Fruit fly (Drosophila melanogaster) whole organism, prepupa: ENCODE measurements around the gene RanGAP.

Source experiments
- Blimp-1 ChIP-seq: fragments of 200-800 bp; sonication (Bioruptor generic); optimal IDR thresholded peaks from 3 replicates; lab custom pipeline; 2017; ENCODE audit warnings: missing biosample characterization, missing genetic modification characterization, mild to moderate bottlenecking, moderate library complexity, missing genetic modification reagents
- CG10669 ChIP-seq: fragments of 200-800 bp; sonication (Bioruptor generic); optimal IDR thresholded peaks from 3 replicates; lab custom pipeline; 2018; ENCODE audit warnings: missing biosample characterization, mild to moderate bottlenecking, missing genetic modification characterization, moderate library complexity
- CG11902 ChIP-seq: fragments of 200-800 bp; sonication (Bioruptor generic); optimal IDR thresholded peaks from 3 replicates; lab custom pipeline; 2016; ENCODE audit warnings: missing biosample characterization, missing genetic modification characterization
- CG15336 ChIP-seq: fragments of 200-800 bp; sonication (Bioruptor generic); IDR thresholded peaks from 2 replicates; pipeline ENCODE4 v1.3.6; 2022; ENCODE audit warnings: missing biosample characterization, missing genetic modification characterization
- CG1621 ChIP-seq: fragments of 200-800 bp; sonication (Bioruptor generic); optimal IDR thresholded peaks from 3 replicates; lab custom pipeline; 2018; ENCODE audit warnings: missing biosample characterization, mild to moderate bottlenecking, missing genetic modification characterization
- CG3032 ChIP-seq: fragments of 200-800 bp; optimal IDR thresholded peaks from 2 replicates; lab custom pipeline; 2019; ENCODE audit warnings: missing biosample characterization, mild to moderate bottlenecking, missing genetic modification characterization, moderate library complexity
- CG31627 ChIP-seq: fragments of 200-800 bp; sonication (Bioruptor generic); optimal IDR thresholded peaks from 3 replicates; lab custom pipeline; 2016; ENCODE audit warnings: missing biosample characterization, missing genetic modification characterization
- CG32006 ChIP-seq: fragments of 200-800 bp; sonication (Bioruptor generic); optimal IDR thresholded peaks from 3 replicates; lab custom pipeline; 2017; ENCODE audit warnings: missing biosample characterization, mild to moderate bottlenecking, missing genetic modification characterization
- CG34406 ChIP-seq: fragments of 200-800 bp; sonication (Bioruptor generic); optimal IDR thresholded peaks from 3 replicates; lab custom pipeline; 2016; ENCODE audit warnings: missing biosample characterization, missing genetic modification characterization
- CG6163 ChIP-seq: fragments of 200-800 bp; sonication (Bioruptor generic); IDR thresholded peaks from 3 replicates; pipeline ENCODE4 v1.3.6; 2022; ENCODE audit warnings: missing biosample characterization, missing genetic modification characterization
- CG6276 ChIP-seq: fragments of 200-800 bp; sonication (Bioruptor generic); optimal IDR thresholded peaks from 2 replicates; lab custom pipeline; 2017; ENCODE audit warnings: missing biosample characterization, mild to moderate bottlenecking, missing genetic modification characterization
- CG6808 ChIP-seq: fragments of 200-800 bp; sonication (Bioruptor generic); optimal IDR thresholded peaks from 3 replicates; lab custom pipeline; 2017; ENCODE audit warnings: missing biosample characterization, missing genetic modification characterization, mild to moderate bottlenecking, moderate library complexity, missing genetic modification reagents
- CG7368 ChIP-seq: fragments of 200-800 bp; sonication (Bioruptor generic); optimal IDR thresholded peaks from 3 replicates; lab custom pipeline; 2016; ENCODE audit warnings: missing biosample characterization, missing genetic modification characterization
- CG8119 ChIP-seq: fragments of 200-800 bp; sonication (Bioruptor generic); IDR thresholded peaks from 3 replicates; pipeline ENCODE4 v1.3.6; 2022; ENCODE audit warnings: missing biosample characterization, missing genetic modification characterization
- CG8319 ChIP-seq: fragments of 200-800 bp; sonication (Bioruptor generic); optimal IDR thresholded peaks from 3 replicates; lab custom pipeline; 2016; ENCODE audit warnings: missing biosample characterization, missing genetic modification characterization
- CG8632 ChIP-seq: fragments of 200-800 bp; sonication (Bioruptor generic); optimal IDR thresholded peaks from 3 replicates; lab custom pipeline; 2016; ENCODE audit warnings: missing biosample characterization, missing genetic modification characterization
- Eip75B ChIP-seq: fragments of 200-800 bp; sonication (Bioruptor generic); optimal IDR thresholded peaks from 3 replicates; lab custom pipeline; 2016; ENCODE audit warnings: missing biosample characterization, missing genetic modification characterization
- Eip93F ChIP-seq: fragments of 200-800 bp; sonication (Bioruptor generic); optimal IDR thresholded peaks from 2 replicates; lab custom pipeline; 2016; ENCODE audit warnings: missing biosample characterization, mild to moderate bottlenecking, missing genetic modification characterization
- Ets96B ChIP-seq: fragments of 200-800 bp; optimal IDR thresholded peaks from 2 replicates; lab custom pipeline; 2019; ENCODE audit warnings: missing biosample characterization, mild to moderate bottlenecking, missing genetic modification characterization, moderate library complexity
- Hr39 ChIP-seq: fragments of 200-800 bp; sonication (Bioruptor generic); optimal IDR thresholded peaks from 2 replicates; lab custom pipeline; 2016; ENCODE audit warnings: missing biosample characterization, missing genetic modification characterization
- Hr4 ChIP-seq: fragments of 200-800 bp; sonication (Bioruptor generic); optimal IDR thresholded peaks from 3 replicates; lab custom pipeline; 2016; ENCODE audit warnings: missing biosample characterization, missing genetic modification characterization
- Lpt ChIP-seq: fragments of 200-800 bp; sonication (Bioruptor generic); optimal IDR thresholded peaks from 3 replicates; lab custom pipeline; 2016; ENCODE audit warnings: missing biosample characterization, missing genetic modification characterization
- Met ChIP-seq: fragments of 200-800 bp; sonication (Bioruptor generic); optimal IDR thresholded peaks from 3 replicates; lab custom pipeline; 2016; ENCODE audit warnings: missing biosample characterization, missing genetic modification characterization
- OdsH ChIP-seq: fragments of 200-800 bp; sonication (Bioruptor generic); optimal IDR thresholded peaks from 3 replicates; lab custom pipeline; 2016; ENCODE audit warnings: missing biosample characterization, missing genetic modification characterization
- Smox ChIP-seq: fragments of 200-800 bp; sonication (Bioruptor generic); optimal IDR thresholded peaks from 3 replicates; lab custom pipeline; 2016; ENCODE audit warnings: missing biosample characterization, missing genetic modification characterization
- Sox14 ChIP-seq: fragments of 200-800 bp; sonication (Bioruptor generic); optimal IDR thresholded peaks from 3 replicates; lab custom pipeline; 2016; ENCODE audit warnings: missing biosample characterization, missing genetic modification characterization
- Sox15 ChIP-seq: fragments of 200-800 bp; sonication (Bioruptor generic); optimal IDR thresholded peaks from 3 replicates; lab custom pipeline; 2016; ENCODE audit warnings: missing biosample characterization, missing genetic modification characterization
- cyc ChIP-seq: fragments of 200-800 bp; sonication (Bioruptor generic); optimal IDR thresholded peaks from 3 replicates; lab custom pipeline; 2016; ENCODE audit warnings: missing biosample characterization, missing genetic modification characterization
- dac ChIP-seq: fragments of 200-800 bp; sonication (Bioruptor generic); optimal IDR thresholded peaks from 2 replicates; lab custom pipeline; 2017; ENCODE audit warnings: missing biosample characterization, mild to moderate bottlenecking, missing genetic modification characterization
- dsx ChIP-seq: fragments of 200-800 bp; optimal IDR thresholded peaks from 3 replicates; lab custom pipeline; 2019; ENCODE audit warnings: missing biosample characterization, mild to moderate bottlenecking, missing genetic modification characterization, moderate library complexity; ENCODE audit not compliant: poor library complexity, severe bottlenecking
- esn ChIP-seq: fragments of 200-800 bp; sonication (Bioruptor generic); optimal IDR thresholded peaks from 2 replicates; lab custom pipeline; 2016; ENCODE audit warnings: missing biosample characterization, mild to moderate bottlenecking, missing genetic modification characterization, moderate library complexity
- lz ChIP-seq: fragments of 200-800 bp; sonication (Bioruptor generic); optimal IDR thresholded peaks from 3 replicates; lab custom pipeline; 2016; ENCODE audit warnings: missing biosample characterization, missing genetic modification characterization
- net ChIP-seq: fragments of 200-800 bp; sonication (Bioruptor generic); optimal IDR thresholded peaks from 3 replicates; lab custom pipeline; 2016; ENCODE audit warnings: missing biosample characterization, missing genetic modification characterization
- pdm3 ChIP-seq: fragments of 200-800 bp; sonication (Bioruptor generic); optimal IDR thresholded peaks from 3 replicates; lab custom pipeline; 2016; ENCODE audit warnings: missing biosample characterization, missing genetic modification characterization
- salr ChIP-seq, 2 experiments: fragments of 200-800 bp; sonication (Bioruptor generic); optimal IDR thresholded peaks; 3 replicates each; lab custom pipeline; 2016 to 2018; ENCODE audit warnings: missing biosample characterization in 2 of 2, missing genetic modification characterization in 2 of 2, mild to moderate bottlenecking in 1 of 2
- spab ChIP-seq: fragments of 200-800 bp; sonication (Bioruptor generic); optimal IDR thresholded peaks from 2 replicates; lab custom pipeline; 2017; ENCODE audit warnings: missing biosample characterization, mild to moderate bottlenecking, missing genetic modification characterization, missing genetic modification reagents
- svp ChIP-seq: fragments of 200-800 bp; sonication (Bioruptor generic); peaks from one replicate; lab custom pipeline; 2016; ENCODE audit warnings: missing biosample characterization, missing genetic modification characterization
- topi ChIP-seq: fragments of 200-800 bp; sonication (Bioruptor generic); optimal IDR thresholded peaks from 3 replicates; lab custom pipeline; 2016; ENCODE audit warnings: missing biosample characterization, missing genetic modification characterization
- vri ChIP-seq: fragments of 200-800 bp; sonication (Bioruptor generic); optimal IDR thresholded peaks from 3 replicates; lab custom pipeline; 2016; ENCODE audit warnings: missing biosample characterization, mild to moderate bottlenecking, missing genetic modification characterization

The RanGAP gene

DNA sequence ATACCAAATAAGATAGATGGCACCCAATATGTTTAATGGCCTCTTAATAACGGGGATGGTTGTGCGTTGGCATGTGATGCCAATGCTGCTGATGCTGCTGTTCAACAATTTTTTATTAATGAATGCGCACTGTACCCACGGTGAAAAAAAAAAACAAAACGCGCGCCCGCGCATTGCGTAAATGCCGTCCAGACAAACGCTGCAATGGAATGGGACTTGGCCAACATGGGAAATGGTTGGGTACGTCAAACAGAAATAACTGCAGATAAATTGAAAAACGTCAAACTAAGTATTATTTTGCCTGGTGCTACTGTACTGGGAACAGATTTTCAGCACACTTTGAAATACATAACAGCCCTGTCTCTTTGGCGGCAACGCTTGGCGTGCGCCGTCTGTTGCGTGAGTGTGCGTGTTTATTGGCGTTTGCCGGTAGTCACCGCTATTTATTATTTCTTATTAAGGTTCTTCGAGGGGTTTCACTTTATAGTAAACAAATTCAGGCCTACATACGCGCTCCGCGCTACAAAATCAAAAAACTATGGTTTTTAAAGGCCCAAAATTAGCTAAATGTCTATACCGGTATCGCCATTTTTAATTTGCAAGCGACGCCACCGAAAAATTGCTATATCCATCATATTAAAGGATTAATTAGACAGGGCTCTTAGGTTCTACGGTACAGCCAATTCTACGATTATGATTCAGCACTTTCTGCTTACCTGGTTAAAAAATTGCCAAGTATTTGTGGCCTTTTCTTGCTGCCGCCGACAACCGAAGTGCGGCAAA, 11.0 kb downstream of the RanGAP start (continued):
- TF ChIP-seq spab = no peak
- peak; percentile 17 for TF ChIP-seq Hr39
- TF ChIP-seq CG10669 (GFP tag; lab: Kevin White, UChicago) = no peak
- TF ChIP-seq CG11902 (GFP tag; lab: Kevin White, UChicago) = no peak
- no peak for TF ChIP-seq CG7368 (GFP tag; lab: Kevin White, UChicago)
- TF ChIP-seq Eip93F (GFP tag; lab: Kevin White, UChicago) = no peak
- peak; percentile 30 for TF ChIP-seq Smox (GFP tag; lab: Kevin White, UChicago)
- TF ChIP-seq CG3032 (tag; lab: Kevin White, UChicago) = no peak
- TF ChIP-seq CG15336 = peak; percentile 59
- peak in 1 of 2 experiments; percentile 3 for TF ChIP-seq salr (GFP tag; optimal IDR thresholded peaks at IDR 0.05; lab: Kevin White, UChicago)
- TF ChIP-seq dac (GFP tag; lab: Kevin White, UChicago) = peak; percentile 29
- peak; percentile 58 for TF ChIP-seq CG32006 (GFP tag; lab: Kevin White, UChicago)
- TF ChIP-seq Hr4 = peak; percentile 69
- peak; percentile 39 for TF ChIP-seq CG6276 (GFP tag; lab: Kevin White, UChicago)
- TF ChIP-seq pdm3 (GFP tag; lab: Kevin White, UChicago) = peak; percentile 41
- peak; percentile 72 for TF ChIP-seq CG8119 (GFP tag; lab: Robert Waterston, UW)
- TF ChIP-seq svp = peak; percentile 54
- TF ChIP-seq Blimp-1 = no peak
- TF ChIP-seq net (GFP tag; lab: Kevin White, UChicago) = peak; percentile 27
- TF ChIP-seq dsx = no peak
- TF ChIP-seq CG34406 (GFP tag; lab: Kevin White, UChicago) = peak; percentile 10
- TF ChIP-seq OdsH (GFP tag; lab: Kevin White, UChicago) = peak; percentile 43
- 0 out of 3 replicates have a peak, but pooled peaks have one; percentile 61 for TF ChIP-seq CG6163 (GFP tag; lab: Robert Waterston, UW)
- TF ChIP-seq Met (GFP tag; lab: Kevin White, UChicago) = no peak
- TF ChIP-seq vri = no peak
- TF ChIP-seq Sox15 (GFP tag; lab: Kevin White, UChicago) = no peak
- peak; percentile 38 for TF ChIP-seq CG6808 (GFP tag; lab: Kevin White, UChicago)
- peak; percentile 9 for TF ChIP-seq Lpt
- peak; percentile 45 for TF ChIP-seq Eip75B (GFP tag; lab: Kevin White, UChicago)

DNA sequence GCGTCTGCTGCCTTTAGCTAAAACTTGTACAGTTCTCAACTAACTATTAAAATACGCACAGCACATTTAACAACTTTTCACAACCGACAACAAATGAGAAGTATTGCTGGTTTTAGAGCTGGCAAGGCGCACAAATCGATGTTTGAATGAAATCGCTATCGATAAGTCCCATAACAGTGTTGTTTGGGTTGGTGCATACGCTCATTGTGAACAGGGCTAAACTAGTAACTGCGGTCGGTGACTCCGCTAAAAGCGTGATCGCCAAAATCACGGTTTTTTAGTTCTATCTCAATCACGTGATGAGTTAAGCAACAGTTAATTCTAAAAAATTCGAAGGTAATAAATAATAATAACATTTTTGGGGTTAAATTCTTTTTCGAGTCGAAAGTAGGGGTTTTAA, 11.6 kb downstream of the RanGAP start, which contains the start of gene Top2:
TSS of gene Top2 (minus strand) at position 110 of the 400 bp plus-strand sequence.
- no peak for TF ChIP-seq CG8319
- TF ChIP-seq Sox14 (GFP tag; lab: Kevin White, UChicago) = peak; percentile 29
- TF ChIP-seq Hr39 = peak; percentile 34
- peak; percentile 30 for TF ChIP-seq CG31627 (GFP tag; lab: Kevin White, UChicago)
- TF ChIP-seq lz (GFP tag; lab: Kevin White, UChicago) = peak; percentile 33
- TF ChIP-seq CG1621 (tag; lab: Kevin White, UChicago) = no peak
- no peak for TF ChIP-seq CG8632
- TF ChIP-seq CG8119 (GFP tag; lab: Robert Waterston, UW) = no peak
- TF ChIP-seq esn (GFP tag; lab: Kevin White, UChicago) = peak; percentile 1
- TF ChIP-seq Ets96B (tag; lab: Kevin White, UChicago) = no peak
- TF ChIP-seq CG10669 (GFP tag; lab: Kevin White, UChicago) = no peak
- TF ChIP-seq Smox (GFP tag; lab: Kevin White, UChicago) = peak; percentile 17
- peak; percentile 27 for TF ChIP-seq cyc (GFP tag; lab: Kevin White, UChicago)
- peak; percentile 10 for TF ChIP-seq topi (GFP tag; lab: Kevin White, UChicago)
